Fruit fly (Drosophila melanogaster) whole organism, larva: ENCODE results near the gene Drsl4.
A peak's percentile ranks its signal among the peaks of the same experiment; 100 is the strongest.

Experiments used
- noc ChIP-seq: fragments of 200-800 bp; sonication (Bioruptor generic); optimal IDR thresholded peaks from 3 replicates; lab custom pipeline; 2019; ENCODE audit warnings: missing biosample characterization, mild to moderate bottlenecking, missing genetic modification characterization, moderate library complexity

The Drsl4 gene

dm6 chr3L:3335688-3336087 lies 20.3 kb downstream of the Drsl4 start, which contains the start of gene Drsl1:
Gene Drsl1 (minus strand): TSS chr3L:3335788.
- TF ChIP-seq noc (tag; lab: Kevin White, UChicago) = no peak

DNA sequence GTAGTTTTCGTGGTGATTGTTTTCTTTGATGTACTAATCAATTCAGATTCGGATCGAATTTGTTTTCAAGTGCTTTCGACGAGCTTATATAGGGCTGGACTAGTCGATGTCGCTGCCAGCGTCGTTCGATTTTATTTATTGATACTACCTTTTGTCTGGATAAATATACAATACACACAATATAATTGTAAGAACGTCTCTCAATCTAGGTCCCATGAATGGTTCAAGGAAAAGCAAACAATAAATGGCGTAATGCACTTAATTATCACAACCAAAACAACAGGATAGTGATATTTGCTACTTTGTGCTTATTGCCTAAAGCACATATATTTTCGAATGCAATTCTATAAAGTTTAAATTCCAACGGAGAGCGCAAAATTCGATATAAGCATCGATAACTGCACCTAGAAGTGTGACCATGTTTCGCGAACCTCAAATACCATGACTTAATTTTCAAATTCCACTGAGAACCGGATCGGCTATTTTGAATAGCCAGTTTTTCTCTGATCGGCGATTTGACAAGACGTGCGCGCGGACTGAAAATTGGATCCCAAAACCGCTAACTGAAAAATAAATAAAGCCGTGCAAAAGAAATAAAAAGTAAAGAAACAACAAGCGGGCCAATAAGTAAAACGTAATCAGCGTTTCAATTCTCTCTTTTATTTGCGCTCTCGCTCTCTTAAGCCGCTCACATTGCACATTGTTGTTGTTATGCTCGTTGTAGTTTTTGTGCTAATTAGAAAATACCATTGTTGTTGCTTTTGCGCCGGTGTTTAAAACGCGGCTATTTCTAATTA lies 21.1 kb downstream of the Drsl4 start, which contains the start of the genes Drsl6 and kst:
Gene Drsl6, minus strand, starts transcription at position 51 of the 797 bp plus-strand sequence.
Gene kst, plus strand, starts transcription at position 493 of the 797 bp plus-strand sequence.
- peak; percentile 22 for TF ChIP-seq noc (tag; lab: Kevin White, UChicago)

DNA sequence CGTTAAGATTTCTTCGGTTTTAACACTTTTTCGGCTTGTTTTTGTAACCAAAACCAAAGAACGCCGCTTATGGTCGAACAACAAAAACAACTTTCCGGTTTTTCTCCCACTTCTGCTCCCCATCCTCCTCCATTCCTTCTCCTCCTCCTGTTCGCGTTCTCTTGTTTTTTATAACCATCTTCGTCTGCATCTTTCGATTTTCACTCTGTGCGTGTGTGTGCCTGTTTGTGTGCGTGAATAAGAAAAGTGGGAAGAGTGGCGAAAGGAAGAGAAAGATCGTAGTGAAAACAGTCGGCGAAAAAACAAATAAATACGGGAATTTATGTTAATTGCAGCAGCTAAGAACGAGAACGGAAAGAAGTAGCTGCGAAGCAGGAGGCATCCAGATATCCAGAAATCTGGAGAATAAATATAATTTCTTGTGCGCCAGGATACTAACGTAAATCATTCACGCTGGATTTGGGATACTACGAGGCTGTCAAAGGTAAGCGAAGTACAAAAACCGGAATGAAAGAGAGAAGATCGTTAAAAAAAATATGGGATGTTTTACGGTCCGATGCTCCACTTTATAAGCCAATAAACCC lies 22.0 kb downstream of the Drsl4 start:
- TF ChIP-seq noc (tag; lab: Kevin White, UChicago) = no peak

- no peak for TF ChIP-seq noc (tag; lab: Kevin White, UChicago)
These were observed 22.8 kb downstream of the Drsl4 start for dm6 chr3L:3338028-3338855.

DNA sequence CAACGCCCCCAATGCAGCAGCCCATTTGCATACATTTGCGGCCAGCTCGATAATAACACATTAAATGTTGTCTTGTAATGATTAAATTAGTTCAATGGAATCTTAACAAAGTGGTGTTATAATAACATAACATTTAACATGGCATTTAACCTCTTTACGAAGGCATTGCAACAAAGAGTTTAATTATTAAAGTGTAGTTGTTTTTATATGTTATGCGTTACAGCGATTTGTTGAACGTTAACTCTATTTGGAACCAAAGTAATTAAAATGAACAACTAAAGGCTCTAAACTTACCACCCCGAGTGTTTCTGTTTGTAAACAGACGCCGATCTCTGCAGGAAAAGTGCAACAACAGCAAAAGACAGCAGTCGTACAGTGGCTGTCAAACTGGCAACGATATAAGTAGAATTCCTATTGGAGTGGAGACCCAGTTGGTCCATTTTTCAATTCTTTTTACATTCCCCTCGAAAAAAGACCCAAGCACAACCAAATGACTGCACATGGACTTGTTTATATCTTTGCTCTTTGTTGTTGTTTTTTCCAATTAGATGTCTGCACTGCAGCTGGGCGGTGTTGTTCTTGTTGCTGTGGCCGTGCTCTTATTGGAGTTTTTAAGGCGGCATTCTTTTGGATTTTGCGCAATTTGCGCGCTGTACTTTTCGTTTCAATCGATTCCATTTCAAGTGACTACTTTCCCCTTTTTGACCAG lies 23.6 kb downstream of the Drsl4 start:
- TF ChIP-seq noc (tag; lab: Kevin White, UChicago) = no peak

DNA sequence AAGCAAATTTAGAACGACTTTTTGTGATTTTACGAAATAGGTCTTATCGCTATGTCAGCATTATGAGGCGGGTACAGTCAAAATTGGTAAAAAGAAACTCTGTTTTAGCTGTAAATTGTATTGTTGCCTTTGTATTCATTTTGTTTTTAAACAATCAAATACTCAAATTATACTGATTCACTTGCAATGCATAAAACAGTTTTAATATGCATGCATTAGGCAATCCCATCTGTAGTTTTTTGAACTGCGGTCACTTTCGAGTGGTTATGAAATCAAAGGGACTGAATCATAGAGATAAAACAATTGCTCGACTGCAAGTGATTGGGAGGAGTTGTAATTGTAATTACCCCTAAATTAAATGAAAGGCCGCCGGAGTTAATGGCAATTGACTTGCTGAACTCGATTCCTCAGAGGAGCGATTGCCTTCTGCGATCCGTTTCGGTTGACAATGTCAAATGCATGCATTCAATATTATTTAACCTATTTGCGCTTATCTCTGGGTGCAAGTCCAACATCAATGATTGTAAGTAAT lies 24.3 kb downstream of the Drsl4 start:
- no peak for TF ChIP-seq noc (tag; lab: Kevin White, UChicago)

DNA sequence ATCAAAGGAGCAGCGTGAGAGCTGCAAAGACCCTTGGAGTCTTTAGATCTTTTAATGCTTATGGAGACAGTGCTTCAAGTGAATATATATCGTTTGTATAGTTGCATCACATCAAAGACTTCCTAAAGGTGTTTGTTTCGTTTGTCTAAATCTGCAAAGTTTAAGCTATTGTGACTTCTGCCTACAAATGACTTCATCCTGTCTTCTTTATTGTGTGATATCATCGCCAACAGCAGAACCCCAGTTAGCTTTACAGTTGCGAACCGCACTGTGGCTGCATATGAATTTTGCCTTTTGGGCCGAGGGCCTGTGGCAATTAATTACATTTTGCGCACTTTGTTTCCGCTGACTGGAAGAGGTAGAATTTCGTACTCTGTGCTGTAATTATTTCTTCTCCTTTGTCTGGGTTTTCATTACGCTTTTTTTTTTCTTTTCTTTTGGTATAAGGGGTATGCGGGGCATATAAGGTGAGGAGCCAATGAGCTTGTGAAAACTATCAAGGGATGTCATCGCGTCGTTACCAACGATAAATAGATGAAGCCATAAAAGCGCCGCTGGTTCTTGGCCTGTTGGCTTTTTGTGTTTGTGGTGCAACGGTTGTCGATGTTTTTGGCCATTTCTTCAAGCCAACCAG lies 27.0 kb downstream of the Drsl4 start:
- TF ChIP-seq noc (tag; lab: Kevin White, UChicago) = no peak

dm6 chr3L:3343260-3343659 lies 27.8 kb downstream of the Drsl4 start:
- TF ChIP-seq noc (tag; lab: Kevin White, UChicago) = peak; percentile 29

DNA sequence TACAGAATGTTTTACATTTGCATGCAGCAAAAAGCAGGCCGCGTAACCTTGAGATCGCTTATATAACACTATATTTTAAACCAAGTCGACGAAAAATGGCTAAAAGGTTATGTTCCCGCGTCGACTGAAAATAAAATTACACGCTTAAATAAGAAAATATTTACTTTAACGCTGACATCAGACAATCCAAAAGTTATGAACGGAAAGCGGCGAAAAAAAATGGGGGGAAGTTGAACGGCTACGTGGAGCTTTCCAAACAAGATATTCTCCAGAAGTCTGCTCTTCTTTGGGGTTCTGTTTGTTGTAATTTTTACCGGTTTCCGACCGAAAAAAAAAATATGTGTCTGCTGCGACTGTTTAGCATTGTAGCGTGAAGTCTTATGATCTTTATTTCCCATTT lies 29.1 kb downstream of the Drsl4 start:
- no peak for TF ChIP-seq noc (tag; lab: Kevin White, UChicago)

- TF ChIP-seq noc (tag; lab: Kevin White, UChicago) = no peak
These were observed 30.9 kb downstream of the Drsl4 start for dm6 chr3L:3346294-3346693.

DNA sequence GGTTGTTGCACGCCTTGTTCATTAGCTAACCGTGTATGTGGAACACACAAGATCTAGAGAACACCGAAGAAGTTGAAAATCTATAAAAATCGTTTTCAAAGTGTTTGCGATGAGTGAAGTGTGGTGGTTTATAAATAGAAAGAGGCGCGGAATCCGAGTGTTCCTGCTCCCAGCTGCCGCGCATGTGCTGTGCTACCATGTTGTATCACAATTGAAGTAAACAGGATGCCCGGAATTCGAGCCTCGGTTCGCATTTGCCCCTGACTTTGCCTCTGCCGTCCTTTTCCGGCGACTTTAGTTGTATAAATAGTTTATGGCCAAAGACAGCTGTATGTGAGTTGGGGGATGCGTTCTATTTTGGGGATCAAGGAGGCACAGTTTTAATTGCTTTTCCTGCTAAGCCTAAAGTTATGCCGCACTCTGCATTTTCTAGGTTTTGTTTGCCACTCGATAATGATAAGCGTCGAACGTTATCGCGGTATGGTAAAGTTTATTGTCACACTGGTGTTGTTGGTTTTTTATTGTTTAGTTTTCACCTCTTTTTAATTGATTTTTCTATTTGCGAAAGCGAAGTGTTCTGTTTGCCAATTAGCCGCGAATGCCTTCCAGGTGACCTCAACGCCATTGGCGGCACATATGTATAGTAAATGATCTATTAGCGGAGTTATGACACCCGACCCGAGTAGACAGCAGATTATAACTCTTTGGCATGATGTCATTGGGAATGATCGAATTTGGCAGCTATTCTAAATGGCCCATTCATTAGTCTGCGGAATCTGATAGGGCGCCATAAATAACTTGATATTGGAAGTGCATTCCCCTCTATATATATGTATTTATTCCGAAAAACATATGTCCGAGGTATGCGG lies 33.8 kb downstream of the Drsl4 start:
- TF ChIP-seq noc (tag; lab: Kevin White, UChicago) = peak; percentile 23

DNA sequence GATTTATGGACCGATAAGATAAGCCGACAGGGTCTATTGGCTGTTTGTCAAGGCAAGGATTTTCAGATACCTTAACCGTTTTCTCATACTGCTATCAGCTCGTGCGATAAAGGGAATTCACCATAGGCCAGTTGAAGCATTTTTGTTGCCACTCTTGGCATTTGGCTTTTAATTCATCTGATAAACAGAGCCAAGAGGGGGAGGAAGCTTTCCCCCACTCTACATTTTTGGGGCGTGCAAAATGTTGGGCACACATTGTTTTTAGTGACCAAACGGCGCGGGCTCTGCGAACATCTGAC lies 34.4 kb downstream of the Drsl4 start:
- TF ChIP-seq noc (tag; lab: Kevin White, UChicago) = no peak

- TF ChIP-seq noc (tag; lab: Kevin White, UChicago) = peak; percentile 64
These were observed 35.3 kb downstream of the Drsl4 start for dm6 chr3L:3350572-3351343.
